Fruit fly (Drosophila melanogaster) whole organism, embryonic: ENCODE data around the gene Iru.

Experiments
- Ada2b ChIP-seq: fragments of 200-800 bp; sonication (Bioruptor generic); IDR thresholded peaks from 2 replicates; pipeline ENCODE4 v1.3.6; 2022; ENCODE audit warnings: missing biosample characterization, missing genetic modification characterization
- Bgb ChIP-seq: fragments of 200-800 bp; sonication (Bioruptor generic); IDR thresholded peaks from 2 replicates; pipeline ENCODE4 v1.3.6; 2022; ENCODE audit warnings: missing biosample characterization, missing genetic modification characterization; ENCODE audit not compliant: partially characterized antibody
- CG10209 ChIP-seq: fragments of 200-800 bp; sonication (Bioruptor generic); optimal IDR thresholded peaks from 3 replicates; lab custom pipeline; 2017; ENCODE audit warnings: missing biosample characterization, mild to moderate bottlenecking, missing genetic modification characterization, missing genetic modification reagents
- CG1024 ChIP-seq: fragments of 200-800 bp; sonication (Bioruptor generic); IDR thresholded peaks from 2 replicates; pipeline ENCODE4 v1.3.6; 2022; ENCODE audit warnings: missing biosample characterization, missing genetic modification characterization
- CG10366 ChIP-seq: fragments of 200-800 bp; sonication (Bioruptor generic); IDR thresholded peaks from 2 replicates; pipeline ENCODE4 v1.3.6; 2022; ENCODE audit warnings: missing biosample characterization, missing genetic modification characterization
- CG10654 ChIP-seq: fragments of 200-800 bp; sonication (Bioruptor generic); optimal IDR thresholded peaks from 2 replicates; lab custom pipeline; 2016; ENCODE audit warnings: missing biosample characterization, missing genetic modification characterization
- CG10959 ChIP-seq: fragments of 200-800 bp; sonication (Bioruptor generic); IDR thresholded peaks from 2 replicates; pipeline ENCODE4 v1.3.6; 2022; ENCODE audit warnings: missing biosample characterization, missing genetic modification characterization
- CG12769 ChIP-seq: fragments of 200-800 bp; sonication (Bioruptor generic); optimal IDR thresholded peaks from 2 replicates; lab custom pipeline; 2019; ENCODE audit warnings: missing biosample characterization, mild to moderate bottlenecking, missing genetic modification characterization, moderate library complexity
- CG1603 ChIP-seq: fragments of 200-800 bp; sonication (Bioruptor generic); optimal IDR thresholded peaks from 2 replicates; lab custom pipeline; 2019; ENCODE audit warnings: missing biosample characterization, mild to moderate bottlenecking, missing genetic modification characterization, moderate library complexity
- CG17802 ChIP-seq: fragments of 200-800 bp; sonication (Bioruptor generic); optimal IDR thresholded peaks from 2 replicates; lab custom pipeline; 2018; ENCODE audit warnings: missing biosample characterization, mild to moderate bottlenecking, missing genetic modification characterization, moderate library complexity
- CG2889 ChIP-seq: fragments of 200-800 bp; sonication (Bioruptor generic); IDR thresholded peaks from 3 replicates; pipeline ENCODE4 v1.3.6; 2022; ENCODE audit warnings: missing biosample characterization, missing genetic modification characterization
- CG3163 ChIP-seq: fragments of 200-800 bp; sonication (Bioruptor generic); optimal IDR thresholded peaks from 3 replicates; lab custom pipeline; 2016; ENCODE audit warnings: missing biosample characterization, missing genetic modification characterization
- CG4707 ChIP-seq: fragments of 200-800 bp; sonication (Bioruptor generic); optimal IDR thresholded peaks from 2 replicates; lab custom pipeline; 2018; ENCODE audit warnings: missing biosample characterization, mild to moderate bottlenecking, missing genetic modification characterization, moderate library complexity
- CG7357 ChIP-seq: fragments of 200-800 bp; sonication (Bioruptor generic); IDR thresholded peaks from 3 replicates; pipeline ENCODE4 v1.3.6; 2022; ENCODE audit warnings: missing biosample characterization, missing genetic modification characterization
- CG8388 ChIP-seq: fragments of 200-800 bp; sonication (Bioruptor generic); optimal IDR thresholded peaks from 2 replicates; lab custom pipeline; 2019; ENCODE audit warnings: missing biosample characterization, mild to moderate bottlenecking, missing genetic modification characterization, moderate library complexity
- Chrac-16 ChIP-seq: fragments of 200-800 bp; sonication (Bioruptor generic); optimal IDR thresholded peaks from 3 replicates; lab custom pipeline; 2016; ENCODE audit warnings: missing biosample characterization, missing genetic modification characterization
- Deaf1 ChIP-seq: fragments of 200-800 bp; optimal IDR thresholded peaks from 3 replicates; lab custom pipeline; 2019; ENCODE audit warnings: missing biosample characterization, mild to moderate bottlenecking, missing genetic modification characterization, moderate library complexity
- Drgx ChIP-seq: fragments of 200-800 bp; sonication (Bioruptor generic); IDR thresholded peaks from 2 replicates; pipeline ENCODE4 v1.3.6; 2022; ENCODE audit warnings: missing biosample characterization, missing genetic modification characterization
- E2f2 ChIP-seq: fragments of 200-800 bp; sonication (Bioruptor generic); IDR thresholded peaks from 2 replicates; pipeline ENCODE4 v1.3.6; 2022; ENCODE audit warnings: missing biosample characterization, missing genetic modification characterization
- Fer3 ChIP-seq: fragments of 200-800 bp; sonication (Bioruptor generic); optimal IDR thresholded peaks from 2 replicates; lab custom pipeline; 2018; ENCODE audit warnings: missing biosample characterization, mild to moderate bottlenecking, missing genetic modification characterization, moderate library complexity
- HLH3B ChIP-seq: fragments of 200-800 bp; sonication (Bioruptor generic); IDR thresholded peaks from 2 replicates; pipeline ENCODE4 v1.3.6; 2022; ENCODE audit warnings: missing biosample characterization, missing genetic modification characterization
- Myb ChIP-seq: fragments of 200-800 bp; sonication (Bioruptor generic); optimal IDR thresholded peaks from 2 replicates; lab custom pipeline; 2016; ENCODE audit warnings: missing biosample characterization, missing genetic modification characterization
- Optix ChIP-seq: fragments of 200-800 bp; sonication (Bioruptor generic); IDR thresholded peaks from 3 replicates; pipeline ENCODE4 v1.3.6; 2022; ENCODE audit warnings: missing biosample characterization, missing genetic modification characterization
- Poxn ChIP-seq: fragments of 200-800 bp; sonication (Bioruptor generic); IDR thresholded peaks from 2 replicates; pipeline ENCODE4 v1.3.6; 2022; ENCODE audit warnings: missing biosample characterization, missing genetic modification characterization
- Scr ChIP-seq: fragments of 200-800 bp; sonication (Bioruptor generic); IDR thresholded peaks from 2 replicates; pipeline ENCODE4 v1.3.6; 2022; ENCODE audit warnings: missing biosample characterization, missing genetic modification characterization; ENCODE audit not compliant: partially characterized antibody
- Side ChIP-seq: fragments of 200-800 bp; sonication (Bioruptor generic); optimal IDR thresholded peaks from 2 replicates; lab custom pipeline; 2016; ENCODE audit warnings: missing biosample characterization, missing genetic modification characterization
- Spps ChIP-seq: fragments of 200-800 bp; sonication (Bioruptor generic); optimal IDR thresholded peaks from 2 replicates; lab custom pipeline; 2018; ENCODE audit warnings: missing biosample characterization, mild to moderate bottlenecking, missing genetic modification characterization
- Usf ChIP-seq: fragments of 200-800 bp; sonication (Bioruptor generic); optimal IDR thresholded peaks from 2 replicates; lab custom pipeline; 2017; ENCODE audit warnings: missing genotype, missing biosample characterization, missing genetic modification characterization
- ac ChIP-seq: fragments of 200-800 bp; sonication (Bioruptor generic); optimal IDR thresholded peaks from 3 replicates; lab custom pipeline; 2017; ENCODE audit warnings: missing biosample characterization, mild to moderate bottlenecking, missing genetic modification characterization
- bab2 ChIP-seq: fragments of 200-800 bp; sonication (Bioruptor generic); optimal IDR thresholded peaks from 2 replicates; lab custom pipeline; 2016; ENCODE audit warnings: missing biosample characterization, missing genetic modification characterization
- bigmax ChIP-seq: fragments of 200-800 bp; sonication (Bioruptor generic); optimal IDR thresholded peaks from 2 replicates; lab custom pipeline; 2018; ENCODE audit warnings: missing biosample characterization, mild to moderate bottlenecking, missing genetic modification characterization
- cato ChIP-seq: fragments of 200-800 bp; sonication (Bioruptor generic); optimal IDR thresholded peaks from 2 replicates; lab custom pipeline; 2016; ENCODE audit warnings: missing biosample characterization, missing genetic modification characterization, borderline replicate concordance
- chif ChIP-seq, 2 experiments: fragments of 200-800 bp; sonication (Bioruptor generic); optimal IDR thresholded peaks; 3 replicates each; lab custom pipeline; 2016; ENCODE audit warnings: missing biosample characterization in 2 of 2, missing genetic modification characterization in 2 of 2
- cwo ChIP-seq: fragments of 200-800 bp; sonication (Bioruptor generic); optimal IDR thresholded peaks from 3 replicates; lab custom pipeline; 2017; ENCODE audit warnings: missing biosample characterization, missing genetic modification characterization, mild to moderate bottlenecking, moderate library complexity, missing genetic modification reagents
- ems ChIP-seq: fragments of 200-800 bp; sonication (Bioruptor generic); optimal IDR thresholded peaks from 3 replicates; lab custom pipeline; 2016; ENCODE audit warnings: missing biosample characterization, missing genetic modification characterization
- gro ChIP-seq: fragments of 200-800 bp; sonication (Bioruptor generic); optimal IDR thresholded peaks from 2 replicates; lab custom pipeline; 2016; ENCODE audit warnings: missing biosample characterization, missing genetic modification characterization
- gsb-n ChIP-seq: fragments of 200-800 bp; sonication (Bioruptor generic); optimal IDR thresholded peaks from 3 replicates; lab custom pipeline; 2018; ENCODE audit warnings: missing biosample characterization, mild to moderate bottlenecking, missing genetic modification characterization
- h ChIP-seq: fragments of >200 bp; optimal IDR thresholded peaks from 2 replicates; lab custom pipeline; 2017
- her ChIP-seq: fragments of 200-800 bp; sonication (Bioruptor generic); optimal IDR thresholded peaks from 2 replicates; lab custom pipeline; 2016; ENCODE audit warnings: missing biosample characterization, missing genetic modification characterization
- ind ChIP-seq: fragments of 200-800 bp; sonication (Bioruptor generic); optimal IDR thresholded peaks from 3 replicates; lab custom pipeline; 2016; ENCODE audit warnings: missing biosample characterization, missing genetic modification characterization
- klu ChIP-seq: fragments of 200-800 bp; sonication (Bioruptor generic); IDR thresholded peaks from 2 replicates; pipeline ENCODE4 v1.3.6; 2022; ENCODE audit warnings: missing biosample characterization, missing genetic modification characterization
- nmo ChIP-seq: fragments of 200-800 bp; sonication (Bioruptor generic); optimal IDR thresholded peaks from 2 replicates; lab custom pipeline; 2018; ENCODE audit warnings: missing biosample characterization, mild to moderate bottlenecking, missing genetic modification characterization, moderate library complexity
- odd ChIP-seq: fragments of 200-800 bp; sonication (Bioruptor generic); optimal IDR thresholded peaks from 2 replicates; lab custom pipeline; 2017; ENCODE audit warnings: missing biosample characterization, mild to moderate bottlenecking, missing genetic modification characterization
- slp2 ChIP-seq: fragments of 200-800 bp; sonication (Bioruptor generic); optimal IDR thresholded peaks from 2 replicates; lab custom pipeline; 2016; ENCODE audit warnings: missing biosample characterization, missing genetic modification characterization
- stwl ChIP-seq: fragments of 200-800 bp; sonication (Bioruptor generic); optimal IDR thresholded peaks from 3 replicates; lab custom pipeline; 2018; ENCODE audit warnings: missing biosample characterization, mild to moderate bottlenecking, missing genetic modification characterization, moderate library complexity
- tin ChIP-seq: fragments of 200-800 bp; sonication (Bioruptor generic); optimal IDR thresholded peaks from 3 replicates; lab custom pipeline; 2016; ENCODE audit warnings: missing biosample characterization, missing genetic modification characterization
- vvl ChIP-seq: fragments of 200-800 bp; sonication (Bioruptor generic); IDR thresholded peaks from 2 replicates; pipeline ENCODE4 v1.3.6; 2022; ENCODE audit warnings: missing biosample characterization, missing genetic modification characterization
- wor ChIP-seq: fragments of 200-800 bp; sonication (Bioruptor generic); IDR thresholded peaks from 2 replicates; pipeline ENCODE4 v1.3.6; 2022; ENCODE audit warnings: missing biosample characterization, missing genetic modification characterization
- zen2 ChIP-seq: fragments of 200-800 bp; sonication (Bioruptor generic); IDR thresholded peaks from 3 replicates; pipeline ENCODE4 v1.3.6; 2022; ENCODE audit warnings: missing biosample characterization, missing genetic modification characterization; ENCODE audit not compliant: partially characterized antibody

Gene Iru

dm6 chr3R:9055119-9056105, 49.2 kb downstream of the Iru start (continued):
- TF ChIP-seq zen2 (GFP tag; lab: Robert Waterston, UW) (no peak), Poxn (GFP tag; lab: Robert Waterston, UW) (no peak), CG1603 (tag; lab: Kevin White, UChicago) (peak; percentile 93), ac (GFP tag; lab: Kevin White, UChicago) (peak; percentile 38), wor (GFP tag; lab: Robert Waterston, UW) (no peak), slp2 (GFP tag; lab: Kevin White, UChicago) (peak; percentile 33), Deaf1 (tag; lab: Kevin White, UChicago) (peak; percentile 83), Myb (GFP tag; lab: Kevin White, UChicago) (peak; percentile 48), CG7357 (GFP tag; lab: Robert Waterston, UW) (peak; percentile 82), Optix (GFP tag; lab: Robert Waterston, UW) (no peak), bab2 (GFP tag; lab: Kevin White, UChicago) (peak; percentile 85), E2f2 (no peak), Ada2b (GFP tag; lab: Robert Waterston, UW) (no peak), cwo (GFP tag; lab: Kevin White, UChicago) (peak; percentile 86), h (lab: Kevin White, UChicago) (no peak), CG10366 (GFP tag; lab: Robert Waterston, UW) (no peak), ems (peak; percentile 77), CG10209 (GFP tag; lab: Kevin White, UChicago) (peak; percentile 91), CG12769 (tag; lab: Kevin White, UChicago) (peak; percentile 91), Spps (tag; lab: Kevin White, UChicago) (peak; percentile 91), gro (GFP tag; lab: Kevin White, UChicago) (peak; percentile 70), bigmax (GFP tag; lab: Kevin White, UChicago) (no peak), Usf (peak; percentile 80), vvl (no peak), ind (GFP tag; lab: Kevin White, UChicago) (peak; percentile 93), Drgx (GFP tag; lab: Robert Waterston, UW) (no peak), CG2889 (GFP tag; lab: Robert Waterston, UW) (no peak), CG10959 (no peak), odd (GFP tag; lab: Kevin White, UChicago) (peak; percentile 84), CG1024 (GFP tag; lab: Robert Waterston, UW) (no peak), her (GFP tag; lab: Kevin White, UChicago) (peak; percentile 74), CG10654 (peak; percentile 91), Bgb (GFP tag; lab: Robert Waterston, UW) (no peak), CG3163 (GFP tag; lab: Kevin White, UChicago) (peak; percentile 29), HLH3B (GFP tag; lab: Robert Waterston, UW) (no peak), Chrac-16 (GFP tag; lab: Kevin White, UChicago) (peak; percentile 85), stwl (tag; lab: Kevin White, UChicago) (peak; percentile 12), Side (GFP tag; lab: Kevin White, UChicago) (peak; percentile 64), Scr (GFP tag; lab: Robert Waterston, UW) (no peak), cato (GFP tag; lab: Kevin White, UChicago) (peak; percentile 80), nmo (peak; percentile 96), Fer3 (tag; lab: Kevin White, UChicago) (peak; percentile 97), klu (GFP tag; lab: Robert Waterston, UW) (no peak), CG17802 (peak; percentile 81), chif (GFP tag; optimal IDR thresholded peaks at IDR 0.05; lab: Kevin White, UChicago) (peak; percentile 61 to 65), tin (peak; percentile 86), CG8388 (GFP tag; lab: Kevin White, UChicago) (peak; percentile 94), gsb-n (tag; lab: Kevin White, UChicago) (peak; percentile 92), CG4707 (peak; percentile 84)
